Fruit fly (Drosophila melanogaster) whole organism, embryonic: Measurements from ENCODE around the gene Teh1.
A peak's percentile ranks its signal among the peaks of the same experiment; 100 is the strongest.

Experiments
- Abd-B ChIP-seq: fragments of 200-800 bp; sonication (Bioruptor generic); optimal IDR thresholded peaks from 2 replicates; lab custom pipeline; 2018; ENCODE audit warnings: missing biosample characterization, mild to moderate bottlenecking, missing genetic modification characterization, moderate library complexity
- CG10209 ChIP-seq: fragments of 200-800 bp; sonication (Bioruptor generic); optimal IDR thresholded peaks from 3 replicates; lab custom pipeline; 2017; ENCODE audit warnings: missing biosample characterization, mild to moderate bottlenecking, missing genetic modification characterization, missing genetic modification reagents
- CG11085 ChIP-seq: fragments of 200-800 bp; sonication (Bioruptor generic); IDR thresholded peaks from 2 replicates; pipeline ENCODE4 v1.3.6; 2022; ENCODE audit warnings: missing biosample characterization, missing genetic modification characterization
- CG13624 ChIP-seq: fragments of 200-800 bp; sonication (Bioruptor generic); optimal IDR thresholded peaks from 2 replicates; lab custom pipeline; 2016; ENCODE audit warnings: missing biosample characterization, missing genetic modification characterization
- CG13775 ChIP-seq: fragments of 200-800 bp; sonication (Bioruptor generic); optimal IDR thresholded peaks from 3 replicates; lab custom pipeline; 2017; ENCODE audit warnings: missing biosample characterization, mild to moderate bottlenecking, missing genetic modification characterization
- CG17359 ChIP-seq: fragments of 200-800 bp; sonication (Bioruptor generic); optimal IDR thresholded peaks from 3 replicates; lab custom pipeline; 2018; ENCODE audit warnings: missing biosample characterization, mild to moderate bottlenecking, missing genetic modification characterization, moderate library complexity
- CG2120 ChIP-seq: fragments of 200-800 bp; sonication (Bioruptor generic); optimal IDR thresholded peaks from 3 replicates; lab custom pipeline; 2016; ENCODE audit warnings: missing biosample characterization, missing genetic modification characterization
- CG2712 ChIP-seq: fragments of 200-800 bp; optimal IDR thresholded peaks from 3 replicates; lab custom pipeline; 2019; ENCODE audit warnings: missing biosample characterization, mild to moderate bottlenecking, missing genetic modification characterization, moderate library complexity
- CG30020 ChIP-seq: fragments of 200-800 bp; optimal IDR thresholded peaks from 2 replicates; lab custom pipeline; 2019; ENCODE audit warnings: missing biosample characterization, mild to moderate bottlenecking, missing genetic modification characterization, moderate library complexity
- CG32532 ChIP-seq: fragments of 200-800 bp; sonication (Bioruptor generic); IDR thresholded peaks from 2 replicates; pipeline ENCODE4 v1.3.6; 2022; ENCODE audit warnings: missing biosample characterization, missing genetic modification characterization
- CG34422 ChIP-seq: fragments of 200-800 bp; sonication (Bioruptor generic); IDR thresholded peaks from 3 replicates; pipeline ENCODE4 v1.3.6; 2022; ENCODE audit warnings: missing biosample characterization, missing genetic modification characterization
- CG3838 ChIP-seq: fragments of 200-800 bp; sonication (Bioruptor generic); optimal IDR thresholded peaks from 3 replicates; lab custom pipeline; 2016; ENCODE audit warnings: missing biosample characterization, missing genetic modification characterization
- CG4730 ChIP-seq: fragments of 200-800 bp; sonication (Bioruptor generic); IDR thresholded peaks from 2 replicates; pipeline ENCODE4 v1.3.6; 2022; ENCODE audit warnings: missing biosample characterization, missing genetic modification characterization
- CG6813 ChIP-seq: fragments of 200-800 bp; sonication (Bioruptor generic); optimal IDR thresholded peaks from 2 replicates; lab custom pipeline; 2017; ENCODE audit warnings: missing biosample characterization, missing genetic modification characterization, mild to moderate bottlenecking, moderate library complexity, missing genetic modification reagents
- CG6854 ChIP-seq: fragments of 200-800 bp; sonication (Bioruptor generic); optimal IDR thresholded peaks from 3 replicates; lab custom pipeline; 2017; ENCODE audit warnings: missing biosample characterization, mild to moderate bottlenecking, missing genetic modification characterization
- CG7987 ChIP-seq: fragments of 200-800 bp; sonication (Bioruptor generic); optimal IDR thresholded peaks from 2 replicates; lab custom pipeline; 2018; ENCODE audit warnings: missing biosample characterization, mild to moderate bottlenecking, missing genetic modification characterization, moderate library complexity
- CG8281 ChIP-seq: fragments of 200-800 bp; sonication (Bioruptor generic); optimal IDR thresholded peaks from 2 replicates; lab custom pipeline; 2018; ENCODE audit warnings: missing biosample characterization, mild to moderate bottlenecking, missing genetic modification characterization, moderate library complexity
- CG8359 ChIP-seq: fragments of 200-800 bp; sonication (Bioruptor generic); optimal IDR thresholded peaks from 2 replicates; lab custom pipeline; 2017; ENCODE audit warnings: missing biosample characterization, mild to moderate bottlenecking, missing genetic modification characterization, borderline replicate concordance
- CG8388 ChIP-seq: fragments of 200-800 bp; sonication (Bioruptor generic); optimal IDR thresholded peaks from 2 replicates; lab custom pipeline; 2019; ENCODE audit warnings: missing biosample characterization, mild to moderate bottlenecking, missing genetic modification characterization, moderate library complexity
- CG8944 ChIP-seq: fragments of 200-800 bp; sonication (Bioruptor generic); optimal IDR thresholded peaks from 3 replicates; lab custom pipeline; 2016; ENCODE audit warnings: missing biosample characterization, missing genetic modification characterization
- CG9727 ChIP-seq: fragments of 200-800 bp; sonication (Bioruptor generic); optimal IDR thresholded peaks from 3 replicates; lab custom pipeline; 2017; ENCODE audit warnings: missing biosample characterization, mild to moderate bottlenecking, missing genetic modification characterization
- CoRest ChIP-seq: fragments of 200-800 bp; sonication (Bioruptor generic); optimal IDR thresholded peaks from 3 replicates; lab custom pipeline; 2018; ENCODE audit warnings: missing biosample characterization, mild to moderate bottlenecking, missing genetic modification characterization, moderate library complexity
- Dip3 ChIP-seq: fragments of 200-800 bp; sonication (Bioruptor generic); optimal IDR thresholded peaks from 3 replicates; lab custom pipeline; 2016; ENCODE audit warnings: missing biosample characterization, missing genetic modification characterization
- Dll ChIP-seq: fragments of 200-800 bp; sonication (Bioruptor generic); IDR thresholded peaks from 4 replicates; pipeline ENCODE4 v1.3.6; 2022; ENCODE audit warnings: missing biosample characterization, missing genetic modification characterization; ENCODE audit not compliant: partially characterized antibody
- Jarid2 ChIP-seq: fragments of 200-800 bp; sonication (Bioruptor generic); optimal IDR thresholded peaks from 3 replicates; lab custom pipeline; 2017; ENCODE audit warnings: mild to moderate bottlenecking, missing biosample characterization, missing genetic modification reagents, missing genetic modification characterization
- Lpt ChIP-seq: fragments of >200 bp; optimal IDR thresholded peaks from 2 replicates; lab custom pipeline; 2018; ENCODE audit warnings: missing biosample characterization, missing genetic modification characterization
- Nf-YA ChIP-seq: fragments of 200-800 bp; sonication (Bioruptor generic); IDR thresholded peaks from 2 replicates; pipeline ENCODE4 v1.3.6; 2022; ENCODE audit warnings: missing biosample characterization, missing genetic modification characterization
- Rfx ChIP-seq: fragments of 200-800 bp; sonication (Bioruptor generic); IDR thresholded peaks from 2 replicates; pipeline ENCODE4 v1.3.6; 2022; ENCODE audit warnings: missing biosample characterization, missing genetic modification characterization
- Six4 ChIP-seq: fragments of 200-800 bp; sonication (Bioruptor generic); optimal IDR thresholded peaks from 2 replicates; lab custom pipeline; 2016; ENCODE audit warnings: missing biosample characterization, missing genetic modification characterization
- Sox102F ChIP-seq: fragments of 200-800 bp; sonication (Bioruptor generic); optimal IDR thresholded peaks from 2 replicates; lab custom pipeline; 2018; ENCODE audit warnings: missing biosample characterization, mild to moderate bottlenecking, missing genetic modification characterization, moderate library complexity
- ab ChIP-seq: fragments of 200-800 bp; sonication (Bioruptor generic); optimal IDR thresholded peaks from 2 replicates; lab custom pipeline; 2016; ENCODE audit warnings: missing biosample characterization, missing genetic modification characterization
- bowl ChIP-seq: fragments of 200-800 bp; sonication (Bioruptor generic); IDR thresholded peaks from 2 replicates; pipeline ENCODE4 v1.3.6; 2022; ENCODE audit warnings: missing biosample characterization, missing genetic modification characterization
- btn ChIP-seq: fragments of 200-800 bp; sonication (Bioruptor generic); optimal IDR thresholded peaks from 2 replicates; lab custom pipeline; 2016; ENCODE audit warnings: missing biosample characterization, missing genetic modification characterization
- cg ChIP-seq: fragments of 200-800 bp; sonication (Bioruptor generic); optimal IDR thresholded peaks from 3 replicates; lab custom pipeline; 2019; ENCODE audit warnings: missing biosample characterization, mild to moderate bottlenecking, missing genetic modification characterization, moderate library complexity
- chm ChIP-seq: fragments of 200-800 bp; sonication (Bioruptor generic); IDR thresholded peaks from 2 replicates; pipeline ENCODE4 v1.3.6; 2022; ENCODE audit warnings: missing biosample characterization, missing genetic modification characterization
- chn ChIP-seq: fragments of 200-800 bp; sonication (Bioruptor generic); optimal IDR thresholded peaks from 2 replicates; lab custom pipeline; 2016; ENCODE audit warnings: missing biosample characterization, missing genetic modification characterization
- crol ChIP-seq: fragments of 200-800 bp; sonication (Bioruptor generic); IDR thresholded peaks from 2 replicates; pipeline ENCODE4 v1.3.6; 2022; ENCODE audit warnings: missing biosample characterization, missing genetic modification characterization
- dysf ChIP-seq: fragments of 200-800 bp; sonication (Bioruptor generic); IDR thresholded peaks from 3 replicates; pipeline ENCODE4 v1.3.6; 2022; ENCODE audit warnings: missing biosample characterization, missing genetic modification characterization
- fd102C ChIP-seq: fragments of 200-800 bp; sonication (Bioruptor generic); optimal IDR thresholded peaks from 2 replicates; lab custom pipeline; 2018; ENCODE audit warnings: missing biosample characterization, mild to moderate bottlenecking, missing genetic modification characterization, moderate library complexity
- fu2 ChIP-seq: fragments of 200-800 bp; sonication (Bioruptor generic); optimal IDR thresholded peaks from 2 replicates; lab custom pipeline; 2016; ENCODE audit warnings: missing biosample characterization, missing genetic modification characterization
- gcm ChIP-seq: fragments of 200-800 bp; sonication (Bioruptor generic); optimal IDR thresholded peaks from 2 replicates; lab custom pipeline; 2019; ENCODE audit warnings: missing biosample characterization, mild to moderate bottlenecking, missing genetic modification characterization, moderate library complexity
- gt ChIP-seq: fragments of 200-800 bp; sonication (Bioruptor generic); IDR thresholded peaks from 2 replicates; pipeline ENCODE4 v1.3.6; 2022; ENCODE audit warnings: missing biosample characterization, missing genetic modification characterization
- maf-S ChIP-seq: fragments of 200-800 bp; sonication (Bioruptor generic); optimal IDR thresholded peaks from 2 replicates; lab custom pipeline; 2016; ENCODE audit warnings: missing biosample characterization, missing genetic modification characterization
- oc ChIP-seq: fragments of 200-800 bp; sonication (Bioruptor generic); optimal IDR thresholded peaks from 2 replicates; lab custom pipeline; 2018; ENCODE audit warnings: missing biosample characterization, mild to moderate bottlenecking, missing genetic modification characterization, moderate library complexity
- peb ChIP-seq: fragments of 200-800 bp; sonication (Bioruptor generic); IDR thresholded peaks from 2 replicates; pipeline ENCODE4 v1.3.6; 2022; ENCODE audit warnings: missing biosample characterization, missing genetic modification characterization
- pho ChIP-seq: fragments of 200-800 bp; sonication (Bioruptor generic); optimal IDR thresholded peaks from 2 replicates; lab custom pipeline; 2016; ENCODE audit warnings: missing biosample characterization, missing genetic modification characterization
- pita ChIP-seq: fragments of 200-800 bp; sonication (Bioruptor generic); optimal IDR thresholded peaks from 2 replicates; lab custom pipeline; 2017; ENCODE audit warnings: missing biosample characterization, mild to moderate bottlenecking, missing genetic modification characterization
- pum ChIP-seq: fragments of 200-800 bp; sonication (Bioruptor generic); optimal IDR thresholded peaks from 2 replicates; lab custom pipeline; 2016; ENCODE audit warnings: missing biosample characterization, missing genetic modification characterization
- ranshi ChIP-seq: fragments of 200-800 bp; sonication (Bioruptor generic); IDR thresholded peaks from 2 replicates; pipeline ENCODE4 v1.3.6; 2022; ENCODE audit warnings: missing biosample characterization, missing genetic modification characterization
- wdn ChIP-seq: fragments of 200-800 bp; sonication (Bioruptor generic); IDR thresholded peaks from 2 replicates; pipeline ENCODE4 v1.3.6; 2022; ENCODE audit warnings: missing biosample characterization, missing genetic modification characterization
- zen ChIP-seq: fragments of 200-800 bp; sonication (Bioruptor generic); optimal IDR thresholded peaks from 3 replicates; lab custom pipeline; 2018; ENCODE audit warnings: missing biosample characterization, mild to moderate bottlenecking, missing genetic modification characterization, moderate library complexity
- zf30C ChIP-seq: fragments of 200-800 bp; sonication (Bioruptor generic); optimal IDR thresholded peaks from 3 replicates; lab custom pipeline; 2018; ENCODE audit warnings: missing biosample characterization, mild to moderate bottlenecking, missing genetic modification characterization

The Teh1 gene

DNA sequence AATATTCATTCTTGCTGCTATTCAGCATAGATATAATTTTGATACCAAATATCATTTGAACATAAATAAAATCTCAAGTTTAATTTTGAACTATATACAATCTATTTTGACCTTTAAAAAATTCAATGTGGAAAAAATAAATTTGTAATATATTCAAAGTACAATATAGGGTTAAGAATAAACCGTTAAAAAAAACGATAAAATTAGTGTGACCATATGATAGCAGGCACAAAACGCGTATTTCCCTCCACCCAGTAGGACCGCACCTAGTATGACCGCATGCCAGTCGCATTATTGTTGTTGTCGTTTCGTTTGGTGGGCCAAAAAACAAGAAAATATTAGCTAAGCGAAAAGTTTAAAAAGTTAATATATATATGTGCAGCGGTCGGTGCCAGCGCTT lies 74.9 kb downstream of the Teh1 start, which contains the start of gene CG8516 (continued):
- TF ChIP-seq CG7987 (GFP tag; lab: Kevin White, UChicago) (no peak), CG34422 (peak; percentile 49; the same call in 1 of the 3 replicates), CG2120 (GFP tag; lab: Kevin White, UChicago) (peak; percentile 41), ab (no peak), CG6854 (GFP tag; lab: Kevin White, UChicago) (no peak), zen (peak; percentile 14), CG3838 (GFP tag; lab: Kevin White, UChicago) (no peak), CG30020 (tag; lab: Kevin White, UChicago) (no peak), fu2 (GFP tag; lab: Kevin White, UChicago) (no peak), Abd-B (GFP tag; lab: Kevin White, UChicago) (no peak), Jarid2 (no peak), crol (GFP tag; lab: Robert Waterston, UW) (no peak), Dip3 (GFP tag; lab: Kevin White, UChicago) (no peak), CG8281 (no peak), CG13775 (GFP tag; lab: Kevin White, UChicago) (no peak), Nf-YA (GFP tag; lab: Robert Waterston, UW) (no peak), CG6813 (no peak), oc (tag; lab: Kevin White, UChicago) (no peak), Lpt (GFP tag; lab: Kevin White, UChicago) (no peak), CG32532 (GFP tag; lab: Robert Waterston, UW) (peak; percentile 34; the same call in 1 of the 2 replicates), maf-S (GFP tag; lab: Kevin White, UChicago) (no peak), CG8359 (no peak), CG13624 (GFP tag; lab: Kevin White, UChicago) (no peak), CG11085 (GFP tag; lab: Robert Waterston, UW) (no peak), CoRest (tag; lab: Kevin White, UChicago) (peak; percentile 53), Six4 (no peak), dysf (no peak), chm (GFP tag; lab: Robert Waterston, UW) (no peak), Sox102F (GFP tag; lab: Kevin White, UChicago) (no peak), fd102C (GFP tag; lab: Kevin White, UChicago) (no peak), Dll (no peak), bowl (GFP tag; lab: Robert Waterston, UW) (0 out of 2 replicates have a peak, but pooled peaks have one; percentile 39), CG2712 (tag; lab: Kevin White, UChicago) (peak; percentile 30), cg (GFP tag; lab: Kevin White, UChicago) (no peak), CG4730 (GFP tag; lab: Robert Waterston, UW) (no peak), pita (GFP tag; lab: Kevin White, UChicago) (no peak), btn (GFP tag; lab: Kevin White, UChicago) (no peak), CG9727 (GFP tag; lab: Kevin White, UChicago) (no peak), wdn (GFP tag; lab: Robert Waterston, UW) (no peak), ranshi (GFP tag; lab: Robert Waterston, UW) (no peak), peb (GFP tag; lab: Robert Waterston, UW) (no peak), pum (GFP tag; lab: Kevin White, UChicago) (no peak), CG8944 (no peak), Rfx (GFP tag; lab: Robert Waterston, UW) (peak; percentile 33; the same call in 1 of the 2 replicates), chn (GFP tag; lab: Kevin White, UChicago) (no peak), gt (GFP tag; lab: Robert Waterston, UW) (no peak), pho (GFP tag; lab: Kevin White, UChicago) (no peak), CG10209 (GFP tag; lab: Kevin White, UChicago) (no peak), gcm (GFP tag; lab: Kevin White, UChicago) (no peak), zf30C (GFP tag; lab: Kevin White, UChicago) (no peak), CG8388 (GFP tag; lab: Kevin White, UChicago) (no peak), CG17359 (tag; lab: Kevin White, UChicago) (no peak)
